Fruit fly (Drosophila melanogaster) whole organism, adult: ENCODE data around the gene CG13670.

ENCODE experiments used
- CG7101 ChIP-seq: fragments of 200-800 bp; sonication (Bioruptor generic); optimal IDR thresholded peaks from 2 replicates; lab custom pipeline; 2018; ENCODE audit warnings: missing biosample characterization, mild to moderate bottlenecking, missing genetic modification characterization, moderate library complexity
- pad ChIP-seq: fragments of 200-800 bp; sonication (Bioruptor generic); optimal IDR thresholded peaks from 3 replicates; lab custom pipeline; 2017; ENCODE audit warnings: missing biosample characterization, missing genetic modification characterization, mild to moderate bottlenecking, moderate library complexity, missing genetic modification reagents
- tj ChIP-seq: fragments of 200-800 bp; sonication (Bioruptor generic); optimal IDR thresholded peaks from 3 replicates; lab custom pipeline; 2017; ENCODE audit warnings: missing biosample characterization, mild to moderate bottlenecking, missing genetic modification characterization, moderate library complexity

dm6 chr3L:8314788-8315140, 5.8 kb upstream of the CG13670 start:
- TF ChIP-seq tj (no peak), CG7101 (tag; lab: Kevin White, UChicago) (no peak), pad (no peak)
